Worm (Caenorhabditis elegans) whole organism, L1 larva: ENCODE data around the gene melo-3.
A peak's percentile ranks its signal among the peaks of the same experiment; 100 is the strongest.

Experiments
- C04F5.9 ChIP-seq: sonication (generic microtip); optimal IDR thresholded peaks from 2 replicates; lab custom pipeline; 2016; ENCODE audit warnings: missing genetic modification characterization, missing compliant biosample characterization
- C16A3.4 ChIP-seq: fragments of 150-350 bp; optimal IDR thresholded peaks from 2 replicates; lab custom pipeline; 2014; ENCODE audit warnings: missing biosample characterization, missing genetic modification characterization
- F16B12.6 ChIP-seq: fragments of 150-350 bp; optimal IDR thresholded peaks from 2 replicates; lab custom pipeline; 2014; ENCODE audit warnings: missing biosample characterization, missing genetic modification characterization
- Y116A8C.19 ChIP-seq: sonication (generic microtip); optimal IDR thresholded peaks from 2 replicates; lab custom pipeline; 2016; ENCODE audit warnings: missing compliant biosample characterization, missing genetic modification characterization, borderline replicate concordance
- aly-2 ChIP-seq: fragments of 150-350 bp; optimal IDR thresholded peaks from 2 replicates; lab custom pipeline; 2014; ENCODE audit warnings: missing biosample characterization, missing genetic modification characterization
- blmp-1 ChIP-seq: fragments of 150-350 bp; optimal IDR thresholded peaks from 2 replicates; lab custom pipeline; 2014; ENCODE audit warnings: missing biosample characterization, missing genetic modification characterization
- ceh-63 ChIP-seq: fragments of 200-800 bp; sonication (Bioruptor generic); optimal IDR thresholded peaks from 2 replicates; lab custom pipeline; 2018; ENCODE audit warnings: mild to moderate bottlenecking, missing genetic modification characterization, missing compliant biosample characterization
- ceh-8 ChIP-seq: fragments of 200-800 bp; sonication (Bioruptor generic); optimal IDR thresholded peaks from 2 replicates; lab custom pipeline; 2018; ENCODE audit warnings: mild to moderate bottlenecking, missing genetic modification characterization, moderate library complexity, missing compliant biosample characterization
- ceh-82 ChIP-seq, 3 experiments: fragments of 150-350 bp in 1 of 3; sonication (generic microtip) in 2 of 3; optimal IDR thresholded peaks; 2 replicates each; lab custom pipeline; 2014 to 2017; ENCODE audit warnings: missing biosample characterization in 3 of 3, missing genetic modification characterization in 3 of 3
- ceh-88 ChIP-seq: fragments of 200-800 bp; sonication (Bioruptor generic); IDR thresholded peaks from 2 replicates; pipeline ENCODE4 v1.3.6; 2022; ENCODE audit warnings: missing genetic modification characterization, missing compliant biosample characterization
- dpl-1 ChIP-seq, 3 experiments: fragments of 150-350 bp in 2 of 3; sonication (generic microtip) in 1 of 3; optimal IDR thresholded peaks; 2 replicates each; lab custom pipeline; 2014 to 2017; ENCODE audit warnings: missing biosample characterization in 3 of 3, missing genetic modification characterization in 3 of 3, missing genetic modification reagents in 3 of 3
- dsc-1 ChIP-seq: sonication (generic microtip); optimal IDR thresholded peaks from 2 replicates; lab custom pipeline; 2016; ENCODE audit warnings: mild to moderate bottlenecking, missing genetic modification characterization, missing compliant biosample characterization
- efl-1 ChIP-seq, 4 experiments: fragments of 150-350 bp; optimal IDR thresholded peaks in 3 of 4; peaks in 1 of 4; 1 replicate in 1 of 4; 2 replicates in 3 of 4; lab custom pipeline; 2014; ENCODE audit warnings: missing biosample characterization in 2 of 4, missing genetic modification characterization in 2 of 4, missing genetic modification reagents in 2 of 4
- efl-3 ChIP-seq: fragments of 200-800 bp; sonication (Bioruptor generic); optimal IDR thresholded peaks from 2 replicates; lab custom pipeline; 2018; ENCODE audit warnings: mild to moderate bottlenecking, missing genetic modification characterization, missing compliant biosample characterization
- elt-2 ChIP-seq: sonication (generic microtip); optimal IDR thresholded peaks from 2 replicates; lab custom pipeline; 2016; ENCODE audit warnings: missing genetic modification characterization, mild to moderate bottlenecking, inconsistent platforms, missing compliant biosample characterization, missing genetic modification reagents
- elt-3 ChIP-seq, 6 experiments: fragments of 150-350 bp in 1 of 6; sonication (generic microtip); optimal IDR thresholded peaks; 2 replicates each; lab custom pipeline; 2017 to 2018; ENCODE audit warnings: missing biosample characterization in 6 of 6, missing genetic modification characterization in 6 of 6, inconsistent platforms in 1 of 6
- hlh-17 ChIP-seq: fragments of 200-800 bp; sonication (Bioruptor generic); optimal IDR thresholded peaks from 2 replicates; lab custom pipeline; 2018; ENCODE audit warnings: missing genetic modification characterization, mild to moderate bottlenecking, missing compliant biosample characterization, moderate library complexity, borderline replicate concordance
- hlh-4 ChIP-seq: sonication (generic microtip); optimal IDR thresholded peaks from 2 replicates; lab custom pipeline; 2016; ENCODE audit warnings: mild to moderate bottlenecking, missing genetic modification characterization, missing compliant biosample characterization
- lin-13 ChIP-seq: fragments of 150-350 bp; optimal IDR thresholded peaks from 2 replicates; lab custom pipeline; 2014; ENCODE audit warnings: missing biosample characterization, missing genetic modification reagents, missing genetic modification characterization
- lin-14 ChIP-seq: fragments of 200-800 bp; sonication (Bioruptor generic); optimal IDR thresholded peaks from 2 replicates; lab custom pipeline; 2018; ENCODE audit warnings: mild to moderate bottlenecking, missing genetic modification characterization, moderate library complexity, missing compliant biosample characterization
- lin-15B ChIP-seq: fragments of 150-350 bp; sonication (generic microtip); optimal IDR thresholded peaks from 3 replicates; lab custom pipeline; 2014; ENCODE audit warnings: missing biosample characterization, missing genetic modification characterization
- lin-35 ChIP-seq, 2 experiments: fragments of 150-350 bp; optimal IDR thresholded peaks; 2 replicates each; lab custom pipeline; 2014; ENCODE audit warnings: missing biosample characterization in 2 of 2, missing genetic modification characterization in 2 of 2, missing genetic modification reagents in 2 of 2
- lsy-2 ChIP-seq, 2 experiments: fragments of 150-350 bp; optimal IDR thresholded peaks; 2 replicates each; lab custom pipeline; 2014; ENCODE audit warnings: missing biosample characterization in 2 of 2, missing genetic modification characterization in 2 of 2
- nhr-19 ChIP-seq: fragments of 200-800 bp; sonication (Bioruptor generic); conservative IDR thresholded peaks from 2 replicates; pipeline ENCODE4 v1.3.6; 2022; ENCODE audit warnings: missing genetic modification characterization, missing compliant biosample characterization
- nhr-20 ChIP-seq: sonication (generic microtip); optimal IDR thresholded peaks from 2 replicates; lab custom pipeline; 2016; ENCODE audit warnings: mild to moderate bottlenecking, missing genetic modification characterization, missing compliant biosample characterization
- nhr-237 ChIP-seq: fragments of 150-350 bp; optimal IDR thresholded peaks from 2 replicates; lab custom pipeline; 2014; ENCODE audit warnings: missing biosample characterization, missing genetic modification characterization
- nhr-47 ChIP-seq: sonication (generic microtip); optimal IDR thresholded peaks from 2 replicates; lab custom pipeline; 2016; ENCODE audit warnings: mild to moderate bottlenecking, missing genetic modification characterization, moderate library complexity, missing compliant biosample characterization
- nhr-71 ChIP-seq: sonication (generic microtip); optimal IDR thresholded peaks from 2 replicates; lab custom pipeline; 2016; ENCODE audit warnings: mild to moderate bottlenecking, missing genetic modification characterization, moderate library complexity, missing compliant biosample characterization
- nhr-76 ChIP-seq: sonication (generic microtip); optimal IDR thresholded peaks from 2 replicates; lab custom pipeline; 2017; ENCODE audit warnings: missing biosample characterization, missing genetic modification characterization
- nhr-84 ChIP-seq: sonication (generic microtip); optimal IDR thresholded peaks from 2 replicates; lab custom pipeline; 2017; ENCODE audit warnings: missing biosample characterization, missing genetic modification characterization
- nhr-85 ChIP-seq: sonication (generic microtip); peaks from one replicate; lab custom pipeline; 2016; ENCODE audit warnings: missing genetic modification characterization, inconsistent platforms, missing compliant biosample characterization
- nhr-90 ChIP-seq: sonication (generic microtip); optimal IDR thresholded peaks from 2 replicates; lab custom pipeline; 2016; ENCODE audit warnings: mild to moderate bottlenecking, missing genetic modification characterization, missing compliant biosample characterization; ENCODE audit not compliant: poor library complexity
- pax-3 ChIP-seq: fragments of 200-800 bp; sonication (Bioruptor generic); optimal IDR thresholded peaks from 2 replicates; lab custom pipeline; 2018; ENCODE audit warnings: mild to moderate bottlenecking, missing genetic modification characterization, moderate library complexity, missing compliant biosample characterization
- pqm-1 ChIP-seq: sonication (generic microtip); optimal IDR thresholded peaks from 3 replicates; lab custom pipeline; 2017; ENCODE audit warnings: missing biosample characterization, missing genetic modification characterization
- rnt-1 ChIP-seq: sonication (generic microtip); optimal IDR thresholded peaks from 2 replicates; lab custom pipeline; 2016; ENCODE audit warnings: mild to moderate bottlenecking, missing genetic modification characterization, moderate library complexity, missing compliant biosample characterization
- skn-1 ChIP-seq: fragments of 150-350 bp; optimal IDR thresholded peaks from 2 replicates; lab custom pipeline; 2014; ENCODE audit warnings: missing biosample characterization, missing genetic modification characterization
- snu-23 ChIP-seq: sonication (generic microtip); optimal IDR thresholded peaks from 2 replicates; lab custom pipeline; 2016; ENCODE audit warnings: missing genetic modification characterization, missing compliant biosample characterization
- swsn-7 ChIP-seq: sonication (generic microtip); optimal IDR thresholded peaks from 2 replicates; lab custom pipeline; 2016; ENCODE audit warnings: missing genetic modification characterization, missing compliant biosample characterization
- tbx-2 ChIP-seq: sonication (generic microtip); optimal IDR thresholded peaks from 2 replicates; lab custom pipeline; 2016; ENCODE audit warnings: missing genetic modification characterization, missing compliant biosample characterization
- unc-62 ChIP-seq: fragments of 150-350 bp; optimal IDR thresholded peaks from 2 replicates; lab custom pipeline; 2014; ENCODE audit warnings: missing biosample characterization, missing genetic modification reagents, missing genetic modification characterization
- unc-86 ChIP-seq: sonication (generic microtip); optimal IDR thresholded peaks from 2 replicates; lab custom pipeline; 2016; ENCODE audit warnings: missing genetic modification characterization, missing compliant biosample characterization
- xbp-1 ChIP-seq: sonication (generic microtip); optimal IDR thresholded peaks from 2 replicates; lab custom pipeline; 2016; ENCODE audit warnings: missing genetic modification characterization, missing compliant biosample characterization
- zip-4 ChIP-seq: fragments of 200-800 bp; sonication (Bioruptor generic); optimal IDR thresholded peaks from 2 replicates; lab custom pipeline; 2018; ENCODE audit warnings: mild to moderate bottlenecking, missing genetic modification characterization, moderate library complexity, missing compliant biosample characterization

The melo-3 gene

DNA sequence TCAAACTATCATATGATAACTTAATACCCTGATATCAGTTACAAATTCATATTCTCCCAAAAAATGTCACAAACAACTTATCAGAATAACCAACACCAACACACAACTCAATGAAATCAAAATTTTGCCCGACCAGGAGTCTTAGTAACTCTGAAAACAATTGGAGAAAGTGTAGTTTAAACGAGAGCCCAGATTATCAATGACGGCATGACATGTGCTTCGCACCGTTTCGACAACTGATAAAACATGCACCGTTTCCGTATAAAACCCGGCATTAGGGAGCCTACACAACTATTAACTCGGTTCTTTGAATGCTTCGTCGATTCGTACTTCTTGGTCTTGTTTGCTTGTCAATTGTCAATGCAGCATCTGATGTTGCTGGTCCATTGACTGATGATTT is 43.0 kb downstream of the melo-3 start, which contains the start of gene fil-1:
TSS of gene fil-1 (plus strand) at position 219 of the 400 bp plus-strand sequence.
- TF ChIP-seq lin-35 (GFP tag; optimal IDR thresholded peaks at IDR 0.05; lab: Kevin White, UChicago) (peak in 1 of 2 experiments; percentile 17), aly-2 (tag; lab: Kevin White, UChicago) (no peak), elt-2 (tag; lab: Kevin White, UChicago) (peak; percentile 68), nhr-85 (tag; lab: Kevin White, UChicago) (no peak), nhr-20 (tag; lab: Kevin White, UChicago) (peak; percentile 30), C16A3.4 (tag; lab: Kevin White, UChicago) (no peak), Y116A8C.19 (tag; lab: Kevin White, UChicago) (no peak)

DNA sequence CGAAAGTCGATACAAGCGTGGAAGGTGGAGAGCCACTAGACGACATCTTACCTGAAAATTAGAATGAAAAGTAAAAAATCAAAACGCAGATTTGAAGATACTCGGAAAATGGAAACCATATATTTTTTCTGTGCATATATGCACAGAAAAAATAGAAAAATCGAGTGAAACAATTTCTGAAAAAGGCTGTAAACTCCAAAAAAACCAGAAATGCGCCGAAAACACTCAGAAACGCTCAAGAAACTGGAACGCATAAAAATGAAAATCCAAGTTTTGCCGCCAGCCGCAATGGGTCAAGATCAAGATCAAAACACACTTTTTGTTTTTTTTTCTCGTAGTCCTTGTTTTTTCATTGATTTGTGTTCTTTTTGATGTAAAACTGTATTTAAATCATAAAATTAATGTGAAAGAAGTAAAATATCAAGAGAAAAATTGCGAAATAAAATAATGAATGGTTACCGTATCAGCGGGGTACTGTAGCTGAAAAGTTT is 44.0 kb downstream of the melo-3 start, which contains the start of gene T01C3.3:
TSS of gene T01C3.3 (minus strand) at position 51 of the 491 bp plus-strand sequence.
- TF ChIP-seq ceh-8 (GFP tag; lab: Kevin White, UChicago) (no peak), pqm-1 (tag; lab: Kevin White, UChicago) (no peak), nhr-76 (no peak), nhr-84 (no peak), efl-3 (GFP tag; lab: Kevin White, UChicago) (no peak), zip-4 (no peak), unc-62 (no peak), unc-86 (tag; lab: Kevin White, UChicago) (no peak), nhr-90 (tag; lab: Kevin White, UChicago) (no peak), ceh-63 (no peak), C04F5.9 (tag; lab: Kevin White, UChicago) (no peak), ceh-88 (GFP tag; lab: Robert Waterston, UW) (no peak), nhr-237 (tag; lab: Kevin White, UChicago) (no peak), aly-2 (tag; lab: Kevin White, UChicago) (no peak), lin-13 (GFP tag; lab: Kevin White, UChicago) (no peak), lin-15B (tag; lab: Kevin White, UChicago) (no peak)
- TF ChIP-seq, all 84 proteins: peak for 0

DNA sequence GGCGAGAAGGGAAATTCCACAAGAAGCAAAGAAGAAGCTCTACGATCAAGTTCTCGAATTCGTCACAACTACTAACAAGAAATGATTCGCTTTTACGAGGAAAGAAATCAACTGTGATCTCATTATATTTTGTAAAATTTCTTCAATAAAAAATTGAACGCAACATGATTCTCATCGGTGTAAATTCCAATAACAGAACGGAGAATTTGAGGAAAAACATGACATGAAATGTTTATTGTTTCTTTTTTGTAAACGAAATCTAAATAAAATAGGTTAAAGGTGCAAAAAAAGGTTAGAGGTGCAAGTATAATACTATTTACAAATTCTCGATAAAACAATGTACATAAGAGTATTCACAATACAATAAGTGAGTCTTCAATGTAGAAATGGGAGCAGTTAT is 45.2 kb downstream of the melo-3 start:
- no peak for TF ChIP-seq efl-1 (optimal IDR thresholded peaks at IDR 0.05; lab: Kevin White, UChicago)
- TF ChIP-seq efl-1 (GFP tag; optimal IDR thresholded peaks at IDR 0.05 in 1 of 2; lab: Kevin White, UChicago), result peak in 1 of 2 experiments; percentile 45
- TF ChIP-seq blmp-1 (tag; lab: Kevin White, UChicago), result no peak

DNA sequence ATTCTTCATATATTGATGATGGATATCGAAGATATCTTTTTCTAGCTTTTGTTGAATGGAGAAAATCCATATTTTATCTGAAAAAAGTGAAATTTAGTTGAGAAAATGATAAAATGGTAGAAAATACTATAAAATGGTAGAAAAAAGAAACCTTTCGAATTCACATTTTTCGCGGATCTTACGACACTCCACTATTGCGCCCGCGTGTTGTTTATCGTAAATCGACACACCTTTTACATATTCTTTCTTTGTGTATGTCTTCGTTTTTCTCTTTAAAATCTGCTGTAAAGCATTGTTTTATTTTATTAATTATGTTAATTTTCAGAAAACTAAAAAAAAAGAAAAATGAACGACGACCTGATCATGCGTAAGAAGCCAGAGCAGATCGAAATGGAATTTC is 45.8 kb downstream of the melo-3 start, which contains the start of the genes cdt-2 and T01C3.2:
TSS of gene cdt-2 (minus strand) at position 284 of the 400 bp plus-strand sequence.
TSS of gene T01C3.2 (plus strand) at position 326 of the 400 bp plus-strand sequence.
- peak; percentile 18 for TF ChIP-seq C16A3.4 (tag; lab: Kevin White, UChicago)
- peak; percentile 17 for TF ChIP-seq F16B12.6
- TF ChIP-seq nhr-20 (tag; lab: Kevin White, UChicago), result peak; percentile 35
- peak; percentile 50 for TF ChIP-seq nhr-71
- no peak for TF ChIP-seq C04F5.9 (tag; lab: Kevin White, UChicago)
- peak; percentile 53 to 74 for TF ChIP-seq lsy-2 (tag; optimal IDR thresholded peaks at IDR 0.05; lab: Kevin White, UChicago)
- TF ChIP-seq lin-15B (tag; lab: Kevin White, UChicago), result peak; percentile 24
- peak; percentile 22 for TF ChIP-seq tbx-2 (tag; lab: Kevin White, UChicago)
- peak in 2 of 3 experiments; percentile 29 to 44 for TF ChIP-seq ceh-82 (tag; optimal IDR thresholded peaks at IDR 0.05; lab: Kevin White, UChicago)
- TF ChIP-seq hlh-4 (tag; lab: Kevin White, UChicago), result no peak
- TF ChIP-seq lin-14 (GFP tag; lab: Kevin White, UChicago), result no peak
- TF ChIP-seq swsn-7, result peak; percentile 43
- peak; percentile 56 for TF ChIP-seq snu-23 (GFP tag; lab: Kevin White, UChicago)
- TF ChIP-seq nhr-47 (tag; lab: Kevin White, UChicago), result peak; percentile 48
- no peak for TF ChIP-seq hlh-17
- no peak for TF ChIP-seq Y116A8C.19 (tag; lab: Kevin White, UChicago)
- peak; percentile 12 for TF ChIP-seq unc-86 (tag; lab: Kevin White, UChicago)
- peak; percentile 26 to 86 for TF ChIP-seq efl-1 (optimal IDR thresholded peaks at IDR 0.05; lab: Kevin White, UChicago)
- TF ChIP-seq efl-1 (GFP tag; optimal IDR thresholded peaks at IDR 0.05 in 1 of 2; lab: Kevin White, UChicago), result peak; percentile 87 to 98
- TF ChIP-seq dsc-1 (tag; lab: Kevin White, UChicago), result peak; percentile 25
- TF ChIP-seq nhr-90 (tag; lab: Kevin White, UChicago), result peak; percentile 16
- TF ChIP-seq nhr-19 (GFP tag; lab: Robert Waterston, UW), result peak; percentile 9; the same call in 1 of the 2 replicates
- peak in 1 of 6 experiments; percentile 7 for TF ChIP-seq elt-3 (tag; optimal IDR thresholded peaks at IDR 0.05; lab: Kevin White, UChicago)
- TF ChIP-seq skn-1 (tag; lab: Kevin White, UChicago), result peak; percentile 23
- peak; percentile 82 to 92 for TF ChIP-seq lin-35 (GFP tag; optimal IDR thresholded peaks at IDR 0.05; lab: Kevin White, UChicago)
- TF ChIP-seq xbp-1 (tag; lab: Kevin White, UChicago), result peak; percentile 33
- peak; percentile 40 for TF ChIP-seq rnt-1 (tag; lab: Kevin White, UChicago)
- TF ChIP-seq pax-3, result no peak
- TF ChIP-seq nhr-85 (tag; lab: Kevin White, UChicago), result peak; percentile 4
- peak; percentile 76 to 89 (median 85) for TF ChIP-seq dpl-1 (GFP tag; optimal IDR thresholded peaks at IDR 0.05; lab: Kevin White, UChicago)
